Fruit fly (Drosophila melanogaster): ENCODE results near the gene poe.

Gene poe

dm6 chr2L:8086736-8087467 lies 15.5 kb upstream of the poe start (continued):
- peak; percentile 17 for TF ChIP-seq CoRest (tag; optimal IDR thresholded peaks at IDR 0.05)
- no peak; the same call in 1 of the 2 replicates for TF ChIP-seq E2f2 (GFP tag; IDR thresholded peaks at IDR 0.05)
- TF ChIP-seq Sry-β (GFP tag; optimal IDR thresholded peaks at IDR 0.05): peak; percentile 82
- TF ChIP-seq CG12659 (GFP tag; optimal IDR thresholded peaks at IDR 0.05): peak; percentile 33
- no peak for TF ChIP-seq disco-r (GFP tag; optimal IDR thresholded peaks at IDR 0.05)
- TF ChIP-seq lov (optimal IDR thresholded peaks at IDR 0.05): no peak
- no peak for TF ChIP-seq lov (GFP tag; IDR thresholded peaks at IDR 0.05)
- TF ChIP-seq CG11560 (tag; IDR thresholded peaks at IDR 0.05): no peak
- TF ChIP-seq gfzf (GFP tag; optimal IDR thresholded peaks at IDR 0.05): no peak
- no peak for TF ChIP-seq CG5953 (GFP tag; IDR thresholded peaks at IDR 0.05)
- TF ChIP-seq luna (GFP tag; optimal IDR thresholded peaks at IDR 0.05): no peak
- no peak for TF ChIP-seq Fer1 (GFP tag; optimal IDR thresholded peaks at IDR 0.05)
- no peak for TF ChIP-seq CG12236 (GFP tag; optimal IDR thresholded peaks at IDR 0.05)
- TF ChIP-seq CG18764 (GFP tag; optimal IDR thresholded peaks at IDR 0.05): no peak
- TF ChIP-seq p53 (GFP tag; optimal IDR thresholded peaks at IDR 0.05): no peak
- TF ChIP-seq ham (GFP tag; IDR thresholded peaks at IDR 0.05): 0 out of 2 replicates have a peak, but pooled peaks have one; percentile 10
- no peak for TF ChIP-seq HHEX (GFP tag; optimal IDR thresholded peaks at IDR 0.05)
- TF ChIP-seq B-H2 (GFP tag; optimal IDR thresholded peaks at IDR 0.05): no peak
- no peak for TF ChIP-seq NC2β (GFP tag; optimal IDR thresholded peaks at IDR 0.05)
- TF ChIP-seq CG7271 (tag; optimal IDR thresholded peaks at IDR 0.05): no peak
- no peak for TF ChIP-seq ara (GFP tag; IDR thresholded peaks at IDR 0.05)
- TF ChIP-seq chn (GFP tag; optimal IDR thresholded peaks at IDR 0.05): no peak
- no peak for TF ChIP-seq B-H1 (GFP tag; IDR thresholded peaks at IDR 0.05)
- TF ChIP-seq CG13775 (GFP tag; optimal IDR thresholded peaks at IDR 0.05): no peak
- no peak for TF ChIP-seq Dll (GFP tag; IDR thresholded peaks at IDR 0.05; ENCODE audit: partially characterized antibody)
- TF ChIP-seq bbx (GFP tag; IDR thresholded peaks at IDR 0.05; ENCODE audit: partially characterized antibody): no peak
- no peak for TF ChIP-seq BtbVII (GFP tag; optimal IDR thresholded peaks at IDR 0.05)
- no peak for TF ChIP-seq CG2129 (GFP tag; IDR thresholded peaks at IDR 0.05; ENCODE audit: partially characterized antibody)
- no peak for TF ChIP-seq insv (GFP tag; optimal IDR thresholded peaks at IDR 0.05)
- TF ChIP-seq Myb (GFP tag; optimal IDR thresholded peaks at IDR 0.05): peak; percentile 0
- TF ChIP-seq CG3995 (GFP tag; optimal IDR thresholded peaks at IDR 0.05): no peak
- TF ChIP-seq dan (GFP tag; IDR thresholded peaks at IDR 0.05): no peak
- TF ChIP-seq zf30C (GFP tag; optimal IDR thresholded peaks at IDR 0.05): no peak
- TF ChIP-seq trem (tag; optimal IDR thresholded peaks at IDR 0.05): no peak
- no peak for TF ChIP-seq ash1 (GFP tag; optimal IDR thresholded peaks at IDR 0.05)
- TF ChIP-seq Deaf1 (tag; optimal IDR thresholded peaks at IDR 0.05): peak; percentile 5
- TF ChIP-seq C15 (GFP tag; IDR thresholded peaks at IDR 0.05): no peak
- no peak for TF ChIP-seq sens-2 (GFP tag; IDR thresholded peaks at IDR 0.05)
- TF ChIP-seq toy (GFP tag; IDR thresholded peaks at IDR 0.05): no peak
- TF ChIP-seq Dbx (GFP tag; IDR thresholded peaks at IDR 0.05): 0 out of 3 replicates have a peak, but pooled peaks have one; percentile 5
- TF ChIP-seq CG2199 (GFP tag; IDR thresholded peaks at IDR 0.05): 0 out of 3 replicates have a peak, but pooled peaks have one; percentile 49
- no peak for TF ChIP-seq dati (GFP tag; IDR thresholded peaks at IDR 0.05)
- TF ChIP-seq NC2α (GFP tag; optimal IDR thresholded peaks at IDR 0.05): no peak
- no peak for TF ChIP-seq pnt (GFP tag; optimal IDR thresholded peaks at IDR 0.05)
- no peak for TF ChIP-seq maf-S (GFP tag; optimal IDR thresholded peaks at IDR 0.05)
- no peak for TF ChIP-seq CG4707 (GFP tag; optimal IDR thresholded peaks at IDR 0.05)
- TF ChIP-seq her (GFP tag; optimal IDR thresholded peaks at IDR 0.05): no peak
- TF ChIP-seq CG34224 (GFP tag; IDR thresholded peaks at IDR 0.05; ENCODE audit: partially characterized antibody): no peak
- no peak for TF ChIP-seq CG18476 (GFP tag; optimal IDR thresholded peaks at IDR 0.05)
- no peak for TF ChIP-seq pfk (GFP tag; optimal IDR thresholded peaks at IDR 0.05)
- no peak for TF ChIP-seq dmrt11E (tag; optimal IDR thresholded peaks at IDR 0.05)
